Fruit fly (Drosophila melanogaster) whole organism, embryonic: Measurements from ENCODE around the gene Suv3.

ENCODE experiments used
- ATbp ChIP-seq: fragments of 200-800 bp; sonication (Bioruptor generic); optimal IDR thresholded peaks from 2 replicates; lab custom pipeline; 2017; ENCODE audit warnings: missing biosample characterization, mild to moderate bottlenecking, missing genetic modification characterization, missing genetic modification reagents
- Antp ChIP-seq: fragments of 200-800 bp; sonication (Bioruptor generic); optimal IDR thresholded peaks from 3 replicates; lab custom pipeline; 2016; ENCODE audit warnings: missing biosample characterization, missing genetic modification characterization
- BEAF-32 ChIP-seq: fragments of 200-800 bp; sonication (Bioruptor generic); optimal IDR thresholded peaks from 3 replicates; lab custom pipeline; 2017; ENCODE audit warnings: missing biosample characterization, missing genetic modification characterization, mild to moderate bottlenecking, moderate library complexity, missing genetic modification reagents
- CG10209 ChIP-seq: fragments of 200-800 bp; sonication (Bioruptor generic); optimal IDR thresholded peaks from 3 replicates; lab custom pipeline; 2017; ENCODE audit warnings: missing biosample characterization, mild to moderate bottlenecking, missing genetic modification characterization, missing genetic modification reagents
- CG10267 ChIP-seq: fragments of 200-800 bp; sonication (Bioruptor generic); optimal IDR thresholded peaks from 2 replicates; lab custom pipeline; 2018; ENCODE audit warnings: missing biosample characterization, mild to moderate bottlenecking, missing genetic modification characterization, moderate library complexity
- CG11398 ChIP-seq: fragments of 200-800 bp; sonication (Bioruptor generic); optimal IDR thresholded peaks from 2 replicates; lab custom pipeline; 2016; ENCODE audit warnings: missing biosample characterization, missing genetic modification characterization
- CG13123 ChIP-seq: fragments of 200-800 bp; sonication (Bioruptor generic); optimal IDR thresholded peaks from 2 replicates; lab custom pipeline; 2016; ENCODE audit warnings: missing biosample characterization, missing genetic modification characterization
- CG14667 ChIP-seq: fragments of 200-800 bp; sonication (Bioruptor generic); IDR thresholded peaks from 2 replicates; pipeline ENCODE4 v1.3.6; 2022; ENCODE audit warnings: missing biosample characterization, missing genetic modification characterization
- CG15073 ChIP-seq: fragments of 200-800 bp; sonication (Bioruptor generic); optimal IDR thresholded peaks from 2 replicates; lab custom pipeline; 2016; ENCODE audit warnings: missing biosample characterization, missing genetic modification characterization
- CG15479 ChIP-seq: fragments of 200-800 bp; sonication (Bioruptor generic); optimal IDR thresholded peaks from 3 replicates; lab custom pipeline; 2019; ENCODE audit warnings: missing biosample characterization, mild to moderate bottlenecking, missing genetic modification characterization, moderate library complexity
- CG18262 ChIP-seq: fragments of 200-800 bp; optimal IDR thresholded peaks from 3 replicates; lab custom pipeline; 2019; ENCODE audit warnings: missing biosample characterization, mild to moderate bottlenecking, missing genetic modification characterization, moderate library complexity
- CG2116 ChIP-seq: fragments of 200-800 bp; sonication (Bioruptor generic); optimal IDR thresholded peaks from 3 replicates; lab custom pipeline; 2018; ENCODE audit warnings: missing biosample characterization, mild to moderate bottlenecking, missing genetic modification characterization
- CG2202 ChIP-seq: fragments of 200-800 bp; sonication (Bioruptor generic); optimal IDR thresholded peaks from 2 replicates; lab custom pipeline; 2018; ENCODE audit warnings: missing biosample characterization, mild to moderate bottlenecking, missing genetic modification characterization
- CG2712 ChIP-seq: fragments of 200-800 bp; optimal IDR thresholded peaks from 3 replicates; lab custom pipeline; 2019; ENCODE audit warnings: missing biosample characterization, mild to moderate bottlenecking, missing genetic modification characterization, moderate library complexity
- CG2889 ChIP-seq: fragments of 200-800 bp; sonication (Bioruptor generic); IDR thresholded peaks from 3 replicates; pipeline ENCODE4 v1.3.6; 2022; ENCODE audit warnings: missing biosample characterization, missing genetic modification characterization
- CG3281 ChIP-seq: fragments of 200-800 bp; sonication (Bioruptor generic); optimal IDR thresholded peaks from 3 replicates; lab custom pipeline; 2017; ENCODE audit warnings: missing biosample characterization, mild to moderate bottlenecking, missing genetic modification characterization
- CG4360 ChIP-seq: fragments of 200-800 bp; sonication (Bioruptor generic); IDR thresholded peaks from 2 replicates; pipeline ENCODE4 v1.3.6; 2022; ENCODE audit warnings: missing biosample characterization, missing genetic modification characterization
- CG5953 ChIP-seq: fragments of 200-800 bp; sonication (Bioruptor generic); IDR thresholded peaks from 2 replicates; pipeline ENCODE4 v1.3.6; 2022; ENCODE audit warnings: missing biosample characterization, missing genetic modification characterization
- CG6175 ChIP-seq: fragments of 200-800 bp; sonication (Bioruptor generic); IDR thresholded peaks from 3 replicates; pipeline ENCODE4 v1.3.6; 2022; ENCODE audit warnings: missing biosample characterization, missing genetic modification characterization
- CG8944 ChIP-seq: fragments of 200-800 bp; sonication (Bioruptor generic); optimal IDR thresholded peaks from 3 replicates; lab custom pipeline; 2016; ENCODE audit warnings: missing biosample characterization, missing genetic modification characterization
- CTCF ChIP-seq: fragments of 200-800 bp; sonication (Bioruptor generic); optimal IDR thresholded peaks from 2 replicates; lab custom pipeline; 2017; ENCODE audit warnings: missing biosample characterization, mild to moderate bottlenecking, missing genetic modification characterization, moderate library complexity
- D19B ChIP-seq: fragments of 200-800 bp; sonication (Bioruptor generic); optimal IDR thresholded peaks from 2 replicates; lab custom pipeline; 2017; ENCODE audit warnings: missing biosample characterization, mild to moderate bottlenecking, missing genetic modification characterization
- Doc2 ChIP-seq: fragments of 200-800 bp; sonication (Bioruptor generic); IDR thresholded peaks from 2 replicates; pipeline ENCODE4 v1.3.6; 2022; ENCODE audit warnings: missing biosample characterization, missing genetic modification characterization
- GATAe ChIP-seq: fragments of 200-800 bp; sonication (Bioruptor generic); conservative IDR thresholded peaks from 2 replicates; pipeline ENCODE4 v1.3.6; 2022; ENCODE audit warnings: missing biosample characterization, missing genetic modification characterization
- HLH4C ChIP-seq: fragments of 200-800 bp; sonication (Bioruptor generic); IDR thresholded peaks from 3 replicates; pipeline ENCODE4 v1.3.6; 2022; ENCODE audit warnings: missing biosample characterization, missing genetic modification characterization; ENCODE audit not compliant: partially characterized antibody
- HmgD ChIP-seq: fragments of 200-800 bp; sonication (Bioruptor generic); optimal IDR thresholded peaks from 3 replicates; lab custom pipeline; 2016; ENCODE audit warnings: missing biosample characterization, missing genetic modification characterization
- Hr51 ChIP-seq, 2 experiments: fragments of 200-800 bp; sonication (Bioruptor generic); optimal IDR thresholded peaks; 2 replicates in 1 of 2; 3 replicates in 1 of 2; lab custom pipeline; 2016 to 2018; ENCODE audit warnings: missing biosample characterization in 2 of 2, missing genetic modification characterization in 2 of 2, mild to moderate bottlenecking in 1 of 2, moderate library complexity in 1 of 2
- MESR4 ChIP-seq: fragments of 200-800 bp; sonication (Bioruptor generic); optimal IDR thresholded peaks from 2 replicates; lab custom pipeline; 2018; ENCODE audit warnings: missing biosample characterization, mild to moderate bottlenecking, missing genetic modification characterization, moderate library complexity
- Mad ChIP-seq: fragments of 200-800 bp; sonication (Bioruptor generic); optimal IDR thresholded peaks from 2 replicates; lab custom pipeline; 2016; ENCODE audit warnings: missing biosample characterization, missing genetic modification characterization
- Mes4 ChIP-seq: fragments of 200-800 bp; sonication (Bioruptor generic); optimal IDR thresholded peaks from 2 replicates; lab custom pipeline; 2016; ENCODE audit warnings: missing biosample characterization, missing genetic modification characterization
- NfI ChIP-seq: fragments of 200-800 bp; sonication (Bioruptor generic); optimal IDR thresholded peaks from 3 replicates; lab custom pipeline; 2018; ENCODE audit warnings: missing biosample characterization, mild to moderate bottlenecking, missing genetic modification characterization, moderate library complexity
- Usf ChIP-seq: fragments of 200-800 bp; sonication (Bioruptor generic); optimal IDR thresholded peaks from 2 replicates; lab custom pipeline; 2017; ENCODE audit warnings: missing genotype, missing biosample characterization, missing genetic modification characterization
- cad ChIP-seq: fragments of >200 bp; optimal IDR thresholded peaks from 2 replicates; lab custom pipeline; 2017; ENCODE audit warnings: missing biosample characterization, missing genetic modification characterization
- chinmo ChIP-seq: fragments of 200-800 bp; sonication (Bioruptor generic); IDR thresholded peaks from 4 replicates; pipeline ENCODE4 v1.3.6; 2022; ENCODE audit warnings: missing biosample characterization, missing genetic modification characterization; ENCODE audit not compliant: partially characterized antibody
- ci ChIP-seq: fragments of 200-800 bp; sonication (Bioruptor generic); IDR thresholded peaks from 3 replicates; pipeline ENCODE4 v1.3.6; 2022; ENCODE audit warnings: missing biosample characterization, missing genetic modification characterization
- cwo ChIP-seq: fragments of 200-800 bp; sonication (Bioruptor generic); optimal IDR thresholded peaks from 3 replicates; lab custom pipeline; 2017; ENCODE audit warnings: missing biosample characterization, missing genetic modification characterization, mild to moderate bottlenecking, moderate library complexity, missing genetic modification reagents
- dysf ChIP-seq: fragments of 200-800 bp; sonication (Bioruptor generic); IDR thresholded peaks from 3 replicates; pipeline ENCODE4 v1.3.6; 2022; ENCODE audit warnings: missing biosample characterization, missing genetic modification characterization
- ems ChIP-seq: fragments of 200-800 bp; sonication (Bioruptor generic); optimal IDR thresholded peaks from 3 replicates; lab custom pipeline; 2016; ENCODE audit warnings: missing biosample characterization, missing genetic modification characterization
- en ChIP-seq: fragments of 200-800 bp; sonication (Bioruptor generic); optimal IDR thresholded peaks from 2 replicates; lab custom pipeline; 2016; ENCODE audit warnings: missing biosample characterization, missing genetic modification characterization
- fu2 ChIP-seq: fragments of 200-800 bp; sonication (Bioruptor generic); optimal IDR thresholded peaks from 2 replicates; lab custom pipeline; 2016; ENCODE audit warnings: missing biosample characterization, missing genetic modification characterization
- kni ChIP-seq: fragments of 200-800 bp; sonication (Bioruptor generic); optimal IDR thresholded peaks from 3 replicates; lab custom pipeline; 2017; ENCODE audit warnings: mild to moderate bottlenecking, missing biosample characterization, missing genetic modification reagents, missing genetic modification characterization
- lab ChIP-seq: fragments of 200-800 bp; sonication (Bioruptor generic); optimal IDR thresholded peaks from 3 replicates; lab custom pipeline; 2017; ENCODE audit warnings: missing biosample characterization, missing genetic modification characterization, mild to moderate bottlenecking, moderate library complexity, missing genetic modification reagents
- luna ChIP-seq: fragments of 200-800 bp; sonication (Bioruptor generic); optimal IDR thresholded peaks from 2 replicates; lab custom pipeline; 2016; ENCODE audit warnings: missing biosample characterization, missing genetic modification characterization
- mld ChIP-seq: fragments of 200-800 bp; sonication (Bioruptor generic); IDR thresholded peaks from 3 replicates; pipeline ENCODE4 v1.3.6; 2022; ENCODE audit warnings: missing biosample characterization, missing genetic modification characterization; ENCODE audit not compliant: partially characterized antibody
- nerfin-2 ChIP-seq: fragments of 200-800 bp; sonication (Bioruptor generic); IDR thresholded peaks from 2 replicates; pipeline ENCODE4 v1.3.6; 2022; ENCODE audit warnings: missing biosample characterization, missing genetic modification characterization; ENCODE audit not compliant: partially characterized antibody
- nmo ChIP-seq: fragments of 200-800 bp; sonication (Bioruptor generic); optimal IDR thresholded peaks from 2 replicates; lab custom pipeline; 2018; ENCODE audit warnings: missing biosample characterization, mild to moderate bottlenecking, missing genetic modification characterization, moderate library complexity
- pfk ChIP-seq: fragments of 200-800 bp; sonication (Bioruptor generic); optimal IDR thresholded peaks from 2 replicates; lab custom pipeline; 2018; ENCODE audit warnings: missing biosample characterization, mild to moderate bottlenecking, missing genetic modification characterization, moderate library complexity
- shn ChIP-seq: fragments of 200-800 bp; sonication (Bioruptor generic); optimal IDR thresholded peaks from 3 replicates; lab custom pipeline; 2016; ENCODE audit warnings: missing biosample characterization, missing genetic modification characterization
- tap ChIP-seq: fragments of 200-800 bp; optimal IDR thresholded peaks from 3 replicates; lab custom pipeline; 2019; ENCODE audit warnings: missing biosample characterization, mild to moderate bottlenecking, missing genetic modification characterization, moderate library complexity
- tin ChIP-seq: fragments of 200-800 bp; sonication (Bioruptor generic); optimal IDR thresholded peaks from 3 replicates; lab custom pipeline; 2016; ENCODE audit warnings: missing biosample characterization, missing genetic modification characterization
- ttk ChIP-seq: fragments of 200-800 bp; sonication (Bioruptor generic); IDR thresholded peaks from 2 replicates; pipeline ENCODE4 v2.1.2; 2022; ENCODE audit warnings: missing biosample characterization, missing genetic modification characterization
- tup ChIP-seq: fragments of 200-800 bp; sonication (Bioruptor generic); optimal IDR thresholded peaks from 2 replicates; lab custom pipeline; 2016; ENCODE audit warnings: missing biosample characterization, mild to moderate bottlenecking, missing genetic modification characterization, moderate library complexity

The Suv3 gene

dm6 chr3R:4337580-4337979, 26.2 kb downstream of the Suv3 start, which contains the start of the genes Skp2 and CG1103 (continued):
- peak; percentile 42 for TF ChIP-seq CG2712
- no peak for TF ChIP-seq Hr51 (GFP tag; optimal IDR thresholded peaks at IDR 0.05; lab: Kevin White, UChicago)
- TF ChIP-seq BEAF-32 (GFP tag; lab: Kevin White, UChicago) = peak; percentile 51
- TF ChIP-seq ems (GFP tag; lab: Kevin White, UChicago) = no peak
- peak; percentile 79 for TF ChIP-seq MESR4 (GFP tag; lab: Kevin White, UChicago)
- no peak for TF ChIP-seq fu2 (GFP tag; lab: Kevin White, UChicago)
- TF ChIP-seq CG6175 (GFP tag; lab: Robert Waterston, UW) = no peak
- no peak for TF ChIP-seq CG10209 (GFP tag; lab: Kevin White, UChicago)
- TF ChIP-seq CG14667 = no peak
- no peak for TF ChIP-seq CG5953
- TF ChIP-seq CG15479 (GFP tag; lab: Kevin White, UChicago) = no peak
- peak; percentile 17 for TF ChIP-seq CG10267
- TF ChIP-seq CTCF (GFP tag; lab: Kevin White, UChicago) = peak; percentile 24
- TF ChIP-seq CG18262 (tag; lab: Kevin White, UChicago) = no peak
- TF ChIP-seq ttk (GFP tag; lab: Robert Waterston, UW) = no peak
- TF ChIP-seq ATbp (GFP tag; lab: Kevin White, UChicago) = no peak
- no peak for TF ChIP-seq D19B (GFP tag; lab: Kevin White, UChicago)
- no peak for TF ChIP-seq CG15073
- no peak for TF ChIP-seq CG11398
- no peak for TF ChIP-seq luna (GFP tag; lab: Kevin White, UChicago)
- TF ChIP-seq pfk (GFP tag; lab: Kevin White, UChicago) = no peak
- TF ChIP-seq shn (GFP tag; lab: Kevin White, UChicago) = no peak
- peak; percentile 46; the same call in 1 of the 3 replicates for TF ChIP-seq HLH4C
- no peak for TF ChIP-seq Usf
- TF ChIP-seq dysf (GFP tag; lab: Robert Waterston, UW) = no peak
- no peak for TF ChIP-seq CG4360 (GFP tag; lab: Robert Waterston, UW)
- TF ChIP-seq cwo (GFP tag; lab: Kevin White, UChicago) = no peak
- TF ChIP-seq mld (GFP tag; lab: Robert Waterston, UW) = 0 out of 3 replicates have a peak, but pooled peaks have one; percentile 46
- no peak for TF ChIP-seq CG3281 (GFP tag; lab: Kevin White, UChicago)
- no peak for TF ChIP-seq CG2202 (tag; lab: Kevin White, UChicago)
- no peak for TF ChIP-seq tin (GFP tag; lab: Kevin White, UChicago)
- no peak for TF ChIP-seq en
- no peak for TF ChIP-seq CG13123
- TF ChIP-seq cad (GFP tag; lab: Kevin White, UChicago) = no peak
- TF ChIP-seq Mes4 (GFP tag; lab: Kevin White, UChicago) = no peak
- no peak for TF ChIP-seq Doc2
- no peak for TF ChIP-seq NfI (GFP tag; lab: Kevin White, UChicago)
- TF ChIP-seq kni = no peak
- no peak for TF ChIP-seq CG2889 (GFP tag; lab: Robert Waterston, UW)
- no peak for TF ChIP-seq nerfin-2 (GFP tag; lab: Robert Waterston, UW)
- peak; percentile 23 for TF ChIP-seq HmgD
- TF ChIP-seq nmo (GFP tag; lab: Kevin White, UChicago) = peak; percentile 37
- TF ChIP-seq CG8944 (GFP tag; lab: Kevin White, UChicago) = no peak
- no peak for TF ChIP-seq Antp (GFP tag; lab: Kevin White, UChicago)
- TF ChIP-seq CG2116 (GFP tag; lab: Kevin White, UChicago) = peak; percentile 60
- no peak for TF ChIP-seq Mad (GFP tag; lab: Kevin White, UChicago)
- TF ChIP-seq tap (tag; lab: Kevin White, UChicago) = no peak
- no peak for TF ChIP-seq chinmo
- no peak for TF ChIP-seq tup (GFP tag; lab: Kevin White, UChicago)
- TF ChIP-seq GATAe (GFP tag; lab: Robert Waterston, UW) = no peak
- 0 out of 3 replicates have a peak, but pooled peaks have one; percentile 12 for TF ChIP-seq ci (GFP tag; lab: Robert Waterston, UW)
- TF ChIP-seq lab = no peak
